Fruit fly (Drosophila melanogaster): Measurements from ENCODE around the gene Swt1.
A peak's percentile ranks its signal among the peaks of the same experiment; 100 is the strongest.

The Swt1 gene

DNA sequence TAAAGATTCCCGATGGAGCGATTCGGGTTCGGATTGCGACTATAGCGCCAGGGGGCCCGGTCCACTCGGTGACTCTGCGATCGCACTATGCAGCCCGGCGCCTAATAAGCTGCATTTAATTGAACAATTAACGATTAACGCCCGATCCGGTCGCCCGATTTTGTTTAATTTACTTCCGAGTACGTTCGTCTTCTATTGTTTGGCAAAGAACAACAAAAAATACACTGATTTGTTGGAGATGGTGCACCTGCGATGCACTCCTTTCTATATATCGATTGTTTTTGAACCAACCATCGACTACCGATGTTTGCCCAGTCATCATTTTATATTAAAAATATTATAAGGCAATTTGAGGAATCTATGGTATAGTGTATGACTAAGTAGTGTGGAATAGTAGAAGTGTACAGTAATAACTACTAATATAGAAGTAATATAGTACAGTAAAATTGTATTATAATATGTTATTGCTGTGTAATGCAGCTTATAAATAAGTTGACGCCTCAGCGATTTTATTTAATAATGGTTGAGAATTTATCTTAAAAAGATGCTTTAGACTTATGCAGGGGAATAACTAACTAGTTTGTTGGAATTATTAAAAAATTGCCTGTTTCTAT lies 10.9 kb upstream of the Swt1 start, which contains the start of gene Mvb12 (continued):
- TF ChIP-seq CG18764 (GFP tag; optimal IDR thresholded peaks at IDR 0.05) (no peak), zen (tag; optimal IDR thresholded peaks at IDR 0.05) (no peak), Lhr (GFP tag; optimal IDR thresholded peaks at IDR 0.05) (no peak), Doc3 (GFP tag; IDR thresholded peaks at IDR 0.05; ENCODE audit: partially characterized antibody) (peak; percentile 51; the same call in 2 of the 3 replicates), CG10979 (tag; optimal IDR thresholded peaks at IDR 0.05) (no peak), Fer2 (tag; optimal IDR thresholded peaks at IDR 0.05) (no peak), Sox100B (GFP tag; optimal IDR thresholded peaks at IDR 0.05) (peak; percentile 30), zen2 (GFP tag; IDR thresholded peaks at IDR 0.05; ENCODE audit: partially characterized antibody) (0 out of 3 replicates have a peak, but pooled peaks have one; percentile 29), CG12299 (tag; optimal IDR thresholded peaks at IDR 0.05) (peak; percentile 3), run (tag; optimal IDR thresholded peaks at IDR 0.05) (no peak), Atf6 (GFP tag; IDR thresholded peaks at IDR 0.05) (0 out of 2 replicates have a peak, but pooled peaks have one; percentile 18), salm (tag; optimal IDR thresholded peaks at IDR 0.05) (peak; percentile 1), Aef1 (GFP tag; IDR thresholded peaks at IDR 0.05) (peak; percentile 42; the same call in 2 of the 3 replicates), ranshi (GFP tag; IDR thresholded peaks at IDR 0.05) (no peak), pb (GFP tag; optimal IDR thresholded peaks at IDR 0.05) (no peak), pros (GFP tag; optimal IDR thresholded peaks at IDR 0.05) (no peak), cato (GFP tag; optimal IDR thresholded peaks at IDR 0.05; ENCODE audit: borderline replicate concordance) (no peak), Kr (GFP tag; optimal IDR thresholded peaks at IDR 0.05) (no peak), so (GFP tag; IDR thresholded peaks at IDR 0.05) (no peak), Jarid2 (GFP tag; optimal IDR thresholded peaks at IDR 0.05) (peak; percentile 62), Eip74EF (GFP tag; optimal IDR thresholded peaks at IDR 0.05) (peak in 1 of 2 experiments; percentile 76), lola (GFP tag; optimal IDR thresholded peaks at IDR 0.05) (no peak), CG30403 (GFP tag; optimal IDR thresholded peaks at IDR 0.05) (peak; percentile 15), wek (GFP tag; optimal IDR thresholded peaks at IDR 0.05) (peak; percentile 30), Dip3 (GFP tag; optimal IDR thresholded peaks at IDR 0.05) (no peak), CG12744 (GFP tag; optimal IDR thresholded peaks at IDR 0.05) (no peak), Bgb (GFP tag; IDR thresholded peaks at IDR 0.05; ENCODE audit: partially characterized antibody) (peak; percentile 66), mam (GFP tag; optimal IDR thresholded peaks at IDR 0.05) (no peak), CG8359 (GFP tag; optimal IDR thresholded peaks at IDR 0.05; ENCODE audit: borderline replicate concordance) (no peak), CG5245 (GFP tag; optimal IDR thresholded peaks at IDR 0.05) (no peak), Oaz (GFP tag; IDR thresholded peaks at IDR 0.05) (no peak), CG1024 (GFP tag; IDR thresholded peaks at IDR 0.05) (no peak), al (GFP tag; IDR thresholded peaks at IDR 0.05) (no peak), pnt (GFP tag; optimal IDR thresholded peaks at IDR 0.05) (no peak), CoRest (tag; optimal IDR thresholded peaks at IDR 0.05) (peak; percentile 13), trem (tag; optimal IDR thresholded peaks at IDR 0.05) (no peak), CG17568 (GFP tag; optimal IDR thresholded peaks at IDR 0.05) (no peak), Six4 (GFP tag; optimal IDR thresholded peaks at IDR 0.05) (no peak), CG34422 (GFP tag; IDR thresholded peaks at IDR 0.05) (peak; percentile 70; the same call in 2 of the 3 replicates), HmgD (GFP tag; optimal IDR thresholded peaks at IDR 0.05) (no peak), Poxn (GFP tag; IDR thresholded peaks at IDR 0.05) (no peak), Ssrp (tag; optimal IDR thresholded peaks at IDR 0.05) (no peak), CG12071 (GFP tag; optimal IDR thresholded peaks at IDR 0.05) (peak; percentile 7), stwl (tag; optimal IDR thresholded peaks at IDR 0.05) (no peak), CG2116 (GFP tag; optimal IDR thresholded peaks at IDR 0.05) (peak; percentile 11), tna (GFP tag; IDR thresholded peaks at IDR 0.05; ENCODE audit: partially characterized antibody) (no peak), fru (optimal IDR thresholded peaks at IDR 0.05) (no peak), gt (GFP tag; IDR thresholded peaks at IDR 0.05) (no peak), CG15601 (tag; optimal IDR thresholded peaks at IDR 0.05) (peak; percentile 45)

Data from whole organism, embryonic.